Worm (Caenorhabditis elegans) whole organism, early embryonic: ENCODE data around the gene B0416.4.

ENCODE experiments used
- B0310.2 ChIP-seq: sonication (generic microtip); optimal IDR thresholded peaks from 2 replicates; lab custom pipeline; 2016; ENCODE audit warnings: mild to moderate bottlenecking, missing genetic modification characterization, missing compliant biosample characterization
- scrt-1 ChIP-seq: fragments of 200-800 bp; sonication (Bioruptor generic); IDR thresholded peaks from 2 replicates; pipeline ENCODE4 v1.3.6; 2022; ENCODE audit warnings: missing genetic modification characterization, missing compliant biosample characterization

- no peak for TF ChIP-seq scrt-1 (GFP tag; lab: Robert Waterston, UW)
- TF ChIP-seq B0310.2 = no peak
These were observed 4.3 kb downstream of the B0416.4 start, which contains the start of gene B0416.11 for ce11 chrX:9283026-9283425.
